Worm (Caenorhabditis elegans): ENCODE data around the gene F19G12.9.
A peak's percentile ranks its signal among the peaks of the same experiment; 100 is the strongest.

The F19G12.9 gene

DNA sequence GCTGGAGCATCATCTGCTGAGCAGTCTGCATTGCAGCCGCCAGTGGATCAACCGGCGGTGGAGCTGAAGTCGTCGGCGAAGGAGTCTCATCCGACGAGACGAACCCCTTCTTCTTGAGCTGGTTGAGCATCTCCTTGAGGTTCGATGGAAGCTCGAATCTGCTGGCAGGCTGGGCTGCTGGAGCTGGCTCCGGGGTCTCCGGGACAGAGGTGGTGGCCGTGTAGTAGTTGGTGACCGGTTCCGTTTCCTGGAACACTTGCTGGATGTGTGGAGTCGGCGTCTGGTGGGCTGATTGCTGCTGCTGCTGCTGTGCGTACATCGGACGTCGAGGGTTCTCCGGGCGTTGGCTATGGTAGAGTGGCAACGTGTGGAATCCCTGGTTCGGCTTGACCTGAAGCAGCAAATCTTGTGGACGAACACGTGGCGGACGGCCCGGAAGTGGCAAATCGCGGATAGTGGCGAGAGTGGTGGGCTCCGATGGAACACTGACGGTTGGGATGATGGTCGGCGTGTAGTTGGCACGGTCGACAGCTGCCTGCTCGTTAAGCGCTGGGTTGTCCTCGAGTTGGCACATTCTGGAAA, 22.7 kb downstream of the F19G12.9 start:
- TF ChIP-seq med-1 (GFP tag; optimal IDR thresholded peaks at IDR 0.05; ENCODE audit: insufficient read depth) = peak; percentile 0
- no peak for TF ChIP-seq T22C8.4 (GFP tag; IDR thresholded peaks at IDR 0.05)
- no peak for TF ChIP-seq ztf-23 (GFP tag; IDR thresholded peaks at IDR 0.05)
- TF ChIP-seq ref-1 (GFP tag; conservative IDR thresholded peaks at IDR 0.05) = no peak
- TF ChIP-seq ztf-29 (GFP tag; IDR thresholded peaks at IDR 0.05) = no peak

DNA sequence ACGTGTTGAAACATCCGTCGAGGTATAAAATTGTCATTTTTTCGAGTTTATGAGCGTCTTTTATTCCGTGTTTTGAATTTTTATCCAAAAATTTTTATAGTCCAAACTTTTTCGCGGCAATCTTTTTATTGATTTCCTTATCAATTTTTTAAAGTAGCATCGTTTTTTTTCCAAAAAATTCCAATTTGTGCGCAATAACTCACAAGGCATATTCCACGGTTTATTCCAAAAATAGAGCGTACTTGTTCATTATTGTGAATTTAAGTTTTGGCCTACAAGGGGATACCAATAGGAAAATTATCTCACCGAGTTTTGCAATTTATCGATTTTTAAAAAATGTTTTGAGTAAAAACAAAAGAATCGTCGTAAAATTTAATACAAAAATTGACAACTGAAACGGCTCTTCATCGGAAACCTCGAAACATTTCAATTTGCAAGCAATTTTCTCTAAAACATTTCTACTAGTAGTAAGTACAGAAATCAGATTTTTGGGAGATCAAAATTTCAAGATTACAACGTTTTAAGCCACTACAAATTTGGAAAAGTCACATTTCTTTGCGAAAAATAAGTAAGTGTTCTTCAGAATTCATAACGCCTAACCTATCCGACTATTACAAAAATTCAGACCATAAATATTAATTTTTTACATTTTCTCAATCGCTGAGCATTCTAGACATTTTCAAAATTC, 24.7 kb downstream of the F19G12.9 start:
- 0 out of 2 replicates have a peak, but pooled peaks have one; percentile 4 for TF ChIP-seq ztf-23 (GFP tag; IDR thresholded peaks at IDR 0.05)
- TF ChIP-seq ztf-29 (GFP tag; IDR thresholded peaks at IDR 0.05) = no peak

DNA sequence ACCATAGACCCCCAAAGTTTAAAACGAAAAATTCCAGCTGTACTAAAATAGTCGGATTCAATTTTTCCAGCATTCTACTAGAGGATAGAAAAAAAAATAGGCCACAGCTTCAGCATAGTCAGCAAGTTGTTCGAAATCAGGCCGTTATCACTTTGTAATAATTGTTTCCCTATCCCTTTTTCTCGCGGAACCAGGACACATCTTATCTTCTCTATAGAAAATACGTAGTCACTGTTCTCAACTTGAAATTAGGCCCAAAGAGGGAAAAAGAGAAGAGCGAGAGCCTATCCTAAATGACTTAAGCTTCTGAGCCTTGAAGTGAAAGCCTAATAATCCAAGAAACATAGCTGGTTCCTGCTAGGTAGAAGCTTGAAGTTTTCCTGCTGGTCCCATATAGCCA, 26.7 kb downstream of the F19G12.9 start:
- TF ChIP-seq T22C8.4 (GFP tag; IDR thresholded peaks at IDR 0.05) (no peak), ztf-29 (GFP tag; IDR thresholded peaks at IDR 0.05) (no peak), ref-1 (GFP tag; conservative IDR thresholded peaks at IDR 0.05) (no peak), flt-1 (GFP tag; IDR thresholded peaks at IDR 0.05) (no peak), cog-1 (tag; optimal IDR thresholded peaks at IDR 0.05) (no peak), ztf-23 (GFP tag; IDR thresholded peaks at IDR 0.05) (no peak), tab-1 (GFP tag; IDR thresholded peaks at IDR 0.05) (no peak), klf-2 (GFP tag; conservative IDR thresholded peaks at IDR 0.05) (no peak), med-1 (GFP tag; optimal IDR thresholded peaks at IDR 0.05; ENCODE audit: insufficient read depth) (no peak)

ce11 chrX:1446593-1447141, 27.7 kb downstream of the F19G12.9 start, which contains the start of gene zfp-3:
zfp-3 (minus strand) TSS chrX:1446643.
- TF ChIP-seq T22C8.4 (GFP tag; IDR thresholded peaks at IDR 0.05) = peak; percentile 85
- no peak for TF ChIP-seq tab-1 (GFP tag; IDR thresholded peaks at IDR 0.05)
- TF ChIP-seq cog-1 (tag; optimal IDR thresholded peaks at IDR 0.05) = peak; percentile 86
- no peak for TF ChIP-seq med-1 (GFP tag; optimal IDR thresholded peaks at IDR 0.05; ENCODE audit: insufficient read depth)
- TF ChIP-seq ztf-29 (GFP tag; IDR thresholded peaks at IDR 0.05) = no peak; the same call in 1 of the 2 replicates

ce11 chrX:1450352-1450818, 31.4 kb downstream of the F19G12.9 start, which contains the start of gene W05H7.1:
W05H7.1 (plus strand) TSS chrX:1450768.
- no peak for TF ChIP-seq ztf-29 (GFP tag; IDR thresholded peaks at IDR 0.05)
- TF ChIP-seq T22C8.4 (GFP tag; IDR thresholded peaks at IDR 0.05) = 0 out of 2 replicates have a peak, but pooled peaks have one; percentile 21

ce11 chrX:1451240-1451639, 32.2 kb downstream of the F19G12.9 start:
- TF ChIP-seq T22C8.4 (GFP tag; IDR thresholded peaks at IDR 0.05) (no peak), tab-1 (GFP tag; IDR thresholded peaks at IDR 0.05) (0 out of 2 replicates have a peak, but pooled peaks have one; percentile 23)

- no peak for TF ChIP-seq ztf-23 (GFP tag; IDR thresholded peaks at IDR 0.05)
- no peak for TF ChIP-seq med-1 (GFP tag; optimal IDR thresholded peaks at IDR 0.05; ENCODE audit: insufficient read depth)
- no peak for TF ChIP-seq klf-2 (GFP tag; conservative IDR thresholded peaks at IDR 0.05)
- TF ChIP-seq flt-1 (GFP tag; IDR thresholded peaks at IDR 0.05) = no peak
- no peak for TF ChIP-seq tab-1 (GFP tag; IDR thresholded peaks at IDR 0.05)
- no peak for TF ChIP-seq ztf-29 (GFP tag; IDR thresholded peaks at IDR 0.05)
- TF ChIP-seq T22C8.4 (GFP tag; IDR thresholded peaks at IDR 0.05) = no peak
- TF ChIP-seq cog-1 (tag; optimal IDR thresholded peaks at IDR 0.05) = no peak
- TF ChIP-seq ref-1 (GFP tag; conservative IDR thresholded peaks at IDR 0.05) = no peak
Measured at ce11 chrX:1451816-1452602, 33.0 kb downstream of the F19G12.9 start.

DNA sequence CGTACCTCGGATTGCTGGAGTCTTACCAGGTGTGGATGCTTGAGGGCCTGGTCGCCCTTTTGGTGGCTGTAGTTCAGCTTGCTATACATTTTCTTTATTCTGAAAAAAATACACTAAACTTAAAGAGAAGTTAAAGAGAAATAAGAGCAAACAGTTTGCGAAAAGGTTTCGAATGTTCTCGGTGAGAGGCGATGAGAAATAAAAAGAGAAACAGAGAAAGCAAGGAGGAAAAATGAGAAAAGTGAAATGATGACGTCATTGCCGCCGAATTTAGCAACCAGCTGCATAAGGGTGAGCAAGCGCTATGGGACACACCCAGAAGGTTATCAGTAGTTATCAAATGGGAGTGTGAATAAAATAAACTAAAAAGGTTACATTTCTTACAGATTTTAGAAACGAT, 34.8 kb downstream of the F19G12.9 start, which contains the start of gene cebp-1:
Gene cebp-1 (minus strand): TSS at position 99 of the 400 bp plus-strand sequence.
- TF ChIP-seq ztf-23 (GFP tag; IDR thresholded peaks at IDR 0.05) = no peak
- TF ChIP-seq cog-1 (tag; optimal IDR thresholded peaks at IDR 0.05) = no peak
- TF ChIP-seq flt-1 (GFP tag; IDR thresholded peaks at IDR 0.05) = no peak
- TF ChIP-seq ref-1 (GFP tag; conservative IDR thresholded peaks at IDR 0.05) = no peak
- no peak for TF ChIP-seq T22C8.4 (GFP tag; IDR thresholded peaks at IDR 0.05)
- TF ChIP-seq med-1 (GFP tag; optimal IDR thresholded peaks at IDR 0.05; ENCODE audit: insufficient read depth) = no peak
- no peak for TF ChIP-seq klf-2 (GFP tag; conservative IDR thresholded peaks at IDR 0.05)
- TF ChIP-seq ztf-29 (GFP tag; IDR thresholded peaks at IDR 0.05) = no peak

ce11 chrX:1454385-1454784, 35.4 kb downstream of the F19G12.9 start:
- peak; percentile 90 for TF ChIP-seq cog-1 (tag; optimal IDR thresholded peaks at IDR 0.05)
- TF ChIP-seq tab-1 (GFP tag; IDR thresholded peaks at IDR 0.05) = no peak
- no peak for TF ChIP-seq ztf-29 (GFP tag; IDR thresholded peaks at IDR 0.05)
- no peak for TF ChIP-seq ref-1 (GFP tag; conservative IDR thresholded peaks at IDR 0.05)
- TF ChIP-seq flt-1 (GFP tag; IDR thresholded peaks at IDR 0.05) = peak; percentile 45
- no peak for TF ChIP-seq klf-2 (GFP tag; conservative IDR thresholded peaks at IDR 0.05)
- no peak for TF ChIP-seq med-1 (GFP tag; optimal IDR thresholded peaks at IDR 0.05; ENCODE audit: insufficient read depth)
- peak; percentile 64; the same call in 1 of the 2 replicates for TF ChIP-seq ztf-23 (GFP tag; IDR thresholded peaks at IDR 0.05)
- TF ChIP-seq T22C8.4 (GFP tag; IDR thresholded peaks at IDR 0.05) = 0 out of 2 replicates have a peak, but pooled peaks have one; percentile 10

Measured in whole organism, midembryonic.